Worm (Caenorhabditis elegans) whole organism, L4 larva: ENCODE data around the gene tsr-1.

Source experiments
- D1046.2 ChIP-seq: fragments of 200-800 bp; sonication (Bioruptor generic); IDR thresholded peaks from 2 replicates; pipeline ENCODE4 v1.3.6; 2022; ENCODE audit warnings: missing genetic modification characterization, missing compliant biosample characterization
- F49E8.2 ChIP-seq: sonication (generic microtip); optimal IDR thresholded peaks from 2 replicates; lab custom pipeline; 2016; ENCODE audit warnings: missing compliant biosample characterization, mild to moderate bottlenecking, missing genetic modification characterization, borderline replicate concordance
- T20F7.1 ChIP-seq: fragments of 200-800 bp; sonication (Bioruptor generic); optimal IDR thresholded peaks from 2 replicates; lab custom pipeline; 2018; ENCODE audit warnings: mild to moderate bottlenecking, missing genetic modification characterization, missing compliant biosample characterization
- T26A8.4 ChIP-seq: fragments of 200-800 bp; sonication (Bioruptor generic); IDR thresholded peaks from 2 replicates; pipeline ENCODE4 v1.3.6; 2022; ENCODE audit warnings: missing genetic modification characterization, missing compliant biosample characterization
- Y105C5A.15 ChIP-seq: fragments of 200-800 bp; sonication (Bioruptor generic); IDR thresholded peaks from 2 replicates; pipeline ENCODE4 v1.3.6; 2022; ENCODE audit warnings: missing genetic modification characterization, missing compliant biosample characterization
- ZK337.2 ChIP-seq: fragments of 200-800 bp; sonication (Bioruptor generic); IDR thresholded peaks from 2 replicates; pipeline ENCODE4 v1.3.6; 2022; ENCODE audit warnings: missing genetic modification reagents, missing genetic modification characterization, missing compliant biosample characterization
- aha-1 ChIP-seq: fragments of 150-350 bp; peaks from one replicate; lab custom pipeline; 2014; ENCODE audit warnings: missing biosample characterization, missing genetic modification characterization
- ceh-28 ChIP-seq: fragments of 150-350 bp; optimal IDR thresholded peaks from 2 replicates; lab custom pipeline; 2014; ENCODE audit warnings: missing biosample characterization, missing genetic modification reagents, missing genetic modification characterization
- ceh-62 ChIP-seq: sonication (generic microtip); optimal IDR thresholded peaks from 2 replicates; lab custom pipeline; 2017; ENCODE audit warnings: missing biosample characterization, missing genetic modification characterization
- ces-1 ChIP-seq: fragments of 150-350 bp; sonication (generic microtip); optimal IDR thresholded peaks from 4 replicates; lab custom pipeline; 2014; ENCODE audit warnings: missing biosample characterization, missing genetic modification reagents, missing genetic modification characterization
- ctbp-1 ChIP-seq: fragments of 200-800 bp; sonication (Bioruptor generic); IDR thresholded peaks from 2 replicates; pipeline ENCODE4 v1.3.6; 2022; ENCODE audit warnings: missing genetic modification reagents, missing genetic modification characterization, missing compliant biosample characterization
- daf-16 ChIP-seq, 3 experiments: sonication (generic microtip); optimal IDR thresholded peaks; 2 replicates each; lab custom pipeline; 2016 to 2017; ENCODE audit warnings: missing genetic modification characterization in 3 of 3, missing genetic modification reagents in 3 of 3, mild to moderate bottlenecking in 2 of 3, missing compliant biosample characterization in 2 of 3, missing biosample characterization in 1 of 3, moderate library complexity in 1 of 3
- dpl-1 ChIP-seq: fragments of 150-350 bp; optimal IDR thresholded peaks from 2 replicates; lab custom pipeline; 2014; ENCODE audit warnings: missing biosample characterization, missing genetic modification reagents, missing genetic modification characterization
- duxl-1 ChIP-seq: sonication (generic microtip); optimal IDR thresholded peaks from 2 replicates; lab custom pipeline; 2016; ENCODE audit warnings: mild to moderate bottlenecking, missing genetic modification characterization, moderate library complexity, missing compliant biosample characterization; ENCODE audit not compliant: poor library complexity
- dve-1 ChIP-seq: sonication (generic microtip); optimal IDR thresholded peaks from 2 replicates; lab custom pipeline; 2017; ENCODE audit warnings: antibody characterized with exemption, mild to moderate bottlenecking, missing genetic modification characterization, missing compliant biosample characterization; ENCODE audit not compliant: insufficient read depth
- egl-43 ChIP-seq: fragments of 200-800 bp; sonication (Bioruptor generic); IDR thresholded peaks from 2 replicates; pipeline ENCODE4 v1.3.6; 2022; ENCODE audit warnings: missing genetic modification reagents, missing genetic modification characterization, missing compliant biosample characterization
- fos-1 ChIP-seq: fragments of 150-350 bp; optimal IDR thresholded peaks from 2 replicates; lab custom pipeline; 2014; ENCODE audit warnings: missing biosample characterization, missing genetic modification characterization
- hlh-30 ChIP-seq: sonication (generic microtip); optimal IDR thresholded peaks from 2 replicates; lab custom pipeline; 2017; ENCODE audit warnings: antibody characterized with exemption, mild to moderate bottlenecking, missing genetic modification characterization, missing compliant biosample characterization; ENCODE audit not compliant: insufficient read depth
- lin-13 ChIP-seq: fragments of 150-350 bp; optimal IDR thresholded peaks from 2 replicates; lab custom pipeline; 2014; ENCODE audit warnings: missing biosample characterization, missing genetic modification reagents, missing genetic modification characterization
- lin-15B ChIP-seq: fragments of 150-350 bp; sonication (generic microtip); optimal IDR thresholded peaks from 3 replicates; lab custom pipeline; 2014; ENCODE audit warnings: missing biosample characterization, missing genetic modification characterization
- lin-39 ChIP-seq: fragments of 150-350 bp; optimal IDR thresholded peaks from 2 replicates; lab custom pipeline; 2014; ENCODE audit warnings: missing biosample characterization, missing genetic modification reagents, missing genetic modification characterization
- lir-3 ChIP-seq: sonication (generic microtip); optimal IDR thresholded peaks from 2 replicates; lab custom pipeline; 2016; ENCODE audit warnings: mild to moderate bottlenecking, missing genetic modification characterization, missing compliant biosample characterization
- madf-9 ChIP-seq: fragments of 200-800 bp; sonication (Bioruptor generic); conservative IDR thresholded peaks from 2 replicates; pipeline ENCODE4 v1.3.6; 2022; ENCODE audit warnings: missing genetic modification reagents, missing genetic modification characterization, missing compliant biosample characterization
- mdt-29 ChIP-seq: fragments of 200-800 bp; sonication (Bioruptor generic); IDR thresholded peaks from 2 replicates; pipeline ENCODE4 v1.3.6; 2022; ENCODE audit warnings: missing genetic modification reagents, missing genetic modification characterization, missing compliant biosample characterization
- mes-2 ChIP-seq: sonication (generic microtip); optimal IDR thresholded peaks from 2 replicates; lab custom pipeline; 2016; ENCODE audit warnings: missing genotype, mild to moderate bottlenecking, missing genetic modification characterization, missing compliant biosample characterization; ENCODE audit not compliant: poor library complexity, severe bottlenecking
- mxl-2 ChIP-seq: fragments of 200-800 bp; sonication (Bioruptor generic); conservative IDR thresholded peaks from 2 replicates; pipeline ENCODE4 v1.3.6; 2022; ENCODE audit warnings: missing genetic modification reagents, missing genetic modification characterization, missing compliant biosample characterization
- mxl-3 ChIP-seq: fragments of 200-800 bp; sonication (Bioruptor generic); optimal IDR thresholded peaks from 2 replicates; lab custom pipeline; 2018; ENCODE audit warnings: mild to moderate bottlenecking, missing genetic modification characterization, missing compliant biosample characterization
- nhr-111 ChIP-seq: fragments of 200-800 bp; sonication (Bioruptor generic); optimal IDR thresholded peaks from 2 replicates; lab custom pipeline; 2018; ENCODE audit warnings: mild to moderate bottlenecking, missing genetic modification characterization, missing compliant biosample characterization
- nhr-25 ChIP-seq: sonication (generic microtip); optimal IDR thresholded peaks from 2 replicates; lab custom pipeline; 2017; ENCODE audit warnings: missing genetic modification characterization, mild to moderate bottlenecking, missing compliant biosample characterization, antibody characterized with exemption, moderate library complexity, borderline replicate concordance; ENCODE audit not compliant: insufficient read depth
- nhr-42 ChIP-seq: fragments of 200-800 bp; sonication (Bioruptor generic); IDR thresholded peaks from 2 replicates; pipeline ENCODE4 v1.3.6; 2022; ENCODE audit warnings: missing genetic modification characterization, missing compliant biosample characterization
- nhr-48 ChIP-seq: sonication (generic microtip); optimal IDR thresholded peaks from 2 replicates; lab custom pipeline; 2016; ENCODE audit warnings: mild to moderate bottlenecking, missing genetic modification characterization, missing compliant biosample characterization
- php-3 ChIP-seq: fragments of 200-800 bp; sonication (Bioruptor generic); IDR thresholded peaks from 2 replicates; pipeline ENCODE4 v1.3.6; 2022; ENCODE audit warnings: missing genetic modification reagents, missing genetic modification characterization, missing compliant biosample characterization
- pqm-1 ChIP-seq: sonication (generic microtip); optimal IDR thresholded peaks from 2 replicates; lab custom pipeline; 2017; ENCODE audit warnings: missing biosample characterization, missing genetic modification characterization
- rbr-2 ChIP-seq: sonication (generic microtip); optimal IDR thresholded peaks from 2 replicates; lab custom pipeline; 2016; ENCODE audit warnings: missing genotype, missing genetic modification characterization, missing compliant biosample characterization
- set-16 ChIP-seq: fragments of 200-800 bp; sonication (Bioruptor generic); IDR thresholded peaks from 2 replicates; pipeline ENCODE4 v1.3.6; 2022; ENCODE audit warnings: missing genetic modification reagents, missing genetic modification characterization, missing compliant biosample characterization
- unc-39 ChIP-seq: sonication (generic microtip); optimal IDR thresholded peaks from 2 replicates; lab custom pipeline; 2017; ENCODE audit warnings: missing biosample characterization, missing genetic modification characterization
- unc-62 ChIP-seq, 3 experiments: fragments of 150-350 bp in 1 of 3; sonication (generic microtip); optimal IDR thresholded peaks in 2 of 3; peaks in 1 of 3; 1 replicate in 1 of 3; 2 replicates in 2 of 3; lab custom pipeline; 2014 to 2017; ENCODE audit warnings: missing biosample characterization in 3 of 3, missing genetic modification characterization in 3 of 3, missing genetic modification reagents in 3 of 3, missing genotype in 1 of 3
- zfp-2 ChIP-seq: sonication (generic microtip); optimal IDR thresholded peaks from 2 replicates; lab custom pipeline; 2016; ENCODE audit warnings: mild to moderate bottlenecking, missing genetic modification characterization, missing compliant biosample characterization
- zfp-3 ChIP-seq: fragments of 200-800 bp; sonication (Bioruptor generic); conservative IDR thresholded peaks from 2 replicates; pipeline ENCODE4 v1.3.6; 2022; ENCODE audit warnings: missing genetic modification reagents, missing genetic modification characterization, missing compliant biosample characterization
- zip-2 ChIP-seq: fragments of 150-350 bp; optimal IDR thresholded peaks from 2 replicates; lab custom pipeline; 2014; ENCODE audit warnings: missing biosample characterization, missing genetic modification characterization
- ztf-7 ChIP-seq: fragments of 150-350 bp; optimal IDR thresholded peaks from 2 replicates; lab custom pipeline; 2014; ENCODE audit warnings: missing biosample characterization, missing genetic modification characterization

The tsr-1 gene

ce11 chrII:2503703-2504430, 30.7 kb upstream of the tsr-1 start (continued):
- TF ChIP-seq dve-1 (tag; lab: Kevin White, UChicago) (peak; percentile 17), zfp-2 (tag; lab: Kevin White, UChicago) (no peak), Y105C5A.15 (GFP tag; lab: Robert Waterston, UW) (no peak), zfp-3 (GFP tag; lab: Robert Waterston, UW) (no peak), T20F7.1 (GFP tag; lab: Kevin White, UChicago) (no peak), lir-3 (no peak), T26A8.4 (GFP tag; lab: Robert Waterston, UW) (no peak), zip-2 (tag; lab: Kevin White, UChicago) (no peak), mes-2 (no peak), php-3 (GFP tag; lab: Robert Waterston, UW) (no peak), unc-39 (tag; lab: Kevin White, UChicago) (no peak), dpl-1 (peak; percentile 12), F49E8.2 (tag; lab: Kevin White, UChicago) (no peak), nhr-111 (GFP tag; lab: Kevin White, UChicago) (no peak), mxl-2 (GFP tag; lab: Robert Waterston, UW) (no peak), pqm-1 (tag; lab: Kevin White, UChicago) (peak; percentile 47), egl-43 (GFP tag; lab: Robert Waterston, UW) (no peak)

DNA sequence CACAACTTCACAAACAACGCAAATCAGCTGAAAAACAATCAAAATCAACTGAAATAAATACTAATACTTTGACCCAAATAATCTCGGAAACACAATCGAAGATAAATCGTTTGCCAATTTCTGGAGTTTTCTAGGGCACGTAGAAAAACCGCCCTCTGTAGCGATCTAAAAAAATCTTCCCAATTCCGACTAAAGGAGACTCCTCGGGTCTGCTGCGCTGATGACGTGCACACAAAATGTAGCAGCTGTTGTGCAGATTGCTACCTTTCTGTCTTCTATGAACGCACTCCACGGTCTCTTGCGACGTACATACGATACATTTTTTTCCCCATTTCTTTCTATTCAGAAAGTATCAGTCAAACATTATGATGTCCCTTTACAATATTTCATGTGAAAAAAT, 15.2 kb upstream of the tsr-1 start, which contains the start of gene F53G2.1:
TSS of gene F53G2.1 (plus strand) at position 301 of the 400 bp plus-strand sequence.
- TF ChIP-seq mxl-3 (no peak), hlh-30 (tag; lab: Kevin White, UChicago) (no peak), lin-13 (GFP tag; lab: Kevin White, UChicago) (no peak), fos-1 (tag; lab: Kevin White, UChicago) (no peak), ceh-62 (tag; lab: Kevin White, UChicago) (no peak), nhr-48 (no peak), lin-15B (no peak), rbr-2 (no peak)

DNA sequence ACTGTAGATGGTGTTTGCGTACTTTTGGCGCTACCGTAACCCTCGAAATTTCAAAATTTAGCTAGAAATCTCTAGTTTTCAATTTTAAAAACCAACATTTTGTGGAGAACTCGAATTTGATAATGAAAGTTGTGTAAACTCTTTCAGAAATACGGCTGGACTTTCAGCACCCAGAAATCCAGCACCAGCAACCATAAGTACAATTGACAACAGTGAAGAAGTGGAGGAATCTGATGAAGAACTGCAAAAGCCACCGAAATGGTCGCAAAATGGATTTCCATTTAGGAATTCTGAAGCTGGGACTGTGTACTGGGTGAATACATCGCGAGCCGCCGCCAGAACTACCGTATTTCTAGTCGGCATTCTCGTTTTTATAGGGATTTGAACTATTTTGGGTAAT, 10.3 kb upstream of the tsr-1 start, which contains the start of gene F53G2.13:
TSS of gene F53G2.13 (plus strand) at position 301 of the 400 bp plus-strand sequence.
- peak in 1 of 2 experiments; percentile 55 for TF ChIP-seq unc-62 (GFP tag; optimal IDR thresholded peaks at IDR 0.05 in 1 of 2; lab: Kevin White, UChicago)
- TF ChIP-seq unc-62 (tag; optimal IDR thresholded peaks at IDR 0.05; lab: Kevin White, UChicago): no peak
- no peak for TF ChIP-seq dve-1 (tag; lab: Kevin White, UChicago)

- TF ChIP-seq D1046.2 (GFP tag; lab: Robert Waterston, UW) (no peak), aha-1 (tag; lab: Kevin White, UChicago) (no peak), lin-39 (tag; lab: Kevin White, UChicago) (no peak)
These were observed 8.5 kb upstream of the tsr-1 start, which contains the start of gene F53G2.2 for ce11 chrII:2481621-2482020. F53G2.2 (plus strand) TSS chrII:2481921.

DNA sequence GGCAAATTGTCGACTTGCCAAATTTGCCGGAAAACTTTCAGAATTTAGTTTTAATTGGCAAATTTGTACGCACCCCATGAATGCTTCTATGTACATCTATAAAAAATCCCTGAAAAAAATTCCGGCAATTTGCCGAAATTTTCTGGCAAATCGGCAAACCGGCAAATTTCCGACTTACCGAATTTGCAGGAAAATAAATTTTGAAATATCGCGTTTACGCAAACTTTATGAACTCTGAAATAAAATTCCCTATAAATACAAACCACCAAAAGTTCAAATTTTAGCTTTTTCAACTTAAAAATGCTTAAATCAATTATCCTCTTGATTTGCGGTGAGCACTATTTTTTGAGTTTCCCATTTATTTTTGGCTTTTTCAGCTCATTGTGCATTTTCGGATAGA, 6.9 kb upstream of the tsr-1 start, which contains the start of gene F53G2.3:
TSS of gene F53G2.3 (plus strand) at position 301 of the 400 bp plus-strand sequence.
- TF ChIP-seq ces-1 (GFP tag; lab: Kevin White, UChicago) (no peak), pqm-1 (tag; lab: Kevin White, UChicago) (no peak), duxl-1 (no peak), ceh-28 (tag; lab: Kevin White, UChicago) (no peak), set-16 (GFP tag; lab: Robert Waterston, UW) (no peak), T26A8.4 (GFP tag; lab: Robert Waterston, UW) (no peak), php-3 (GFP tag; lab: Robert Waterston, UW) (no peak), nhr-42 (no peak), mdt-29 (GFP tag; lab: Robert Waterston, UW) (no peak), lin-39 (tag; lab: Kevin White, UChicago) (no peak), nhr-25 (tag; lab: Kevin White, UChicago) (no peak), ZK337.2 (no peak), madf-9 (no peak), ctbp-1 (GFP tag; lab: Robert Waterston, UW) (no peak), daf-16 (GFP tag; optimal IDR thresholded peaks at IDR 0.05; lab: Kevin White, UChicago) (no peak), daf-16 (tag; optimal IDR thresholded peaks at IDR 0.05; lab: Kevin White, UChicago) (no peak), ztf-7 (no peak)
